Fruit fly (Drosophila melanogaster): ENCODE results near the gene CG33689.

CG33689 gene

dm6 chr3L:16203236-16203635 lies 3.2 kb downstream of the CG33689 start (continued):
- TF ChIP-seq schlank (tag; optimal IDR thresholded peaks at IDR 0.05) (peak; percentile 58), Chrac-16 (GFP tag; optimal IDR thresholded peaks at IDR 0.05) (peak; percentile 61), NfI (GFP tag; optimal IDR thresholded peaks at IDR 0.05) (peak; percentile 81), lbe (GFP tag; optimal IDR thresholded peaks at IDR 0.05) (peak; percentile 77), cwo (GFP tag; optimal IDR thresholded peaks at IDR 0.05) (peak; percentile 85), Hr39 (optimal IDR thresholded peaks at IDR 0.05) (no peak), CG18476 (GFP tag; optimal IDR thresholded peaks at IDR 0.05) (peak; percentile 84), dm (GFP tag; optimal IDR thresholded peaks at IDR 0.05) (peak; percentile 1), salm (tag; optimal IDR thresholded peaks at IDR 0.05) (peak; percentile 46), odd (GFP tag; optimal IDR thresholded peaks at IDR 0.05) (peak; percentile 33), CG8359 (GFP tag; optimal IDR thresholded peaks at IDR 0.05; ENCODE audit: borderline replicate concordance) (peak; percentile 7), CG18764 (GFP tag; optimal IDR thresholded peaks at IDR 0.05) (peak; percentile 18), CG3407 (GFP tag; optimal IDR thresholded peaks at IDR 0.05) (peak; percentile 41), CG3847 (GFP tag; IDR thresholded peaks at IDR 0.05) (peak; percentile 84), CoRest (tag; optimal IDR thresholded peaks at IDR 0.05) (peak; percentile 78), CG8944 (GFP tag; optimal IDR thresholded peaks at IDR 0.05) (peak; percentile 77), fd3F (GFP tag; optimal IDR thresholded peaks at IDR 0.05) (peak; percentile 82), luna (GFP tag; optimal IDR thresholded peaks at IDR 0.05) (peak; percentile 40), vnd (GFP tag; IDR thresholded peaks at IDR 0.05; ENCODE audit: partially characterized antibody) (no peak), Ssrp (tag; optimal IDR thresholded peaks at IDR 0.05) (no peak), CG9817 (tag; optimal IDR thresholded peaks at IDR 0.05) (peak; percentile 80), CG15479 (GFP tag; optimal IDR thresholded peaks at IDR 0.05) (no peak), gro (GFP tag; optimal IDR thresholded peaks at IDR 0.05) (peak; percentile 91), tin (GFP tag; optimal IDR thresholded peaks at IDR 0.05) (peak; percentile 65), CG6689 (GFP tag; IDR thresholded peaks at IDR 0.05) (peak; percentile 81), CG2202 (tag; optimal IDR thresholded peaks at IDR 0.05) (no peak), CG4328 (GFP tag; optimal IDR thresholded peaks at IDR 0.05) (peak; percentile 7), CG10959 (GFP tag; IDR thresholded peaks at IDR 0.05) (peak; percentile 47; the same call in 1 of the 2 replicates), ems (GFP tag; optimal IDR thresholded peaks at IDR 0.05) (peak; percentile 78), Deaf1 (tag; optimal IDR thresholded peaks at IDR 0.05) (peak; percentile 59), sim (GFP tag; IDR thresholded peaks at IDR 0.05) (no peak), CG2889 (GFP tag; IDR thresholded peaks at IDR 0.05) (peak; percentile 65; the same call in 2 of the 3 replicates), kni (GFP tag; optimal IDR thresholded peaks at IDR 0.05) (no peak), nerfin-1 (tag; optimal IDR thresholded peaks at IDR 0.05) (peak; percentile 26), CG11723 (GFP tag; optimal IDR thresholded peaks at IDR 0.05) (no peak), CG42726 (GFP tag; IDR thresholded peaks at IDR 0.05; ENCODE audit: partially characterized antibody) (no peak), CG6683 (GFP tag; optimal IDR thresholded peaks at IDR 0.05) (peak; percentile 59), CG16815 (GFP tag; optimal IDR thresholded peaks at IDR 0.05) (peak; percentile 68), danr (GFP tag; IDR thresholded peaks at IDR 0.05) (peak; percentile 73), CG8290 (GFP tag; optimal IDR thresholded peaks at IDR 0.05) (no peak), CG8290 (tag; optimal IDR thresholded peaks at IDR 0.05) (peak in 1 of 2 experiments; percentile 94), fu2 (GFP tag; optimal IDR thresholded peaks at IDR 0.05) (peak; percentile 70), sr (GFP tag; IDR thresholded peaks at IDR 0.05) (no peak; the same call in 2 of the 3 replicates), Mad (GFP tag; optimal IDR thresholded peaks at IDR 0.05) (peak; percentile 26), ken (GFP tag; IDR thresholded peaks at IDR 0.05) (peak; percentile 74; the same call in 2 of the 3 replicates), CG16779 (GFP tag; IDR thresholded peaks at IDR 0.05) (peak; percentile 87), Optix (GFP tag; IDR thresholded peaks at IDR 0.05) (no peak; the same call in 2 of the 3 replicates), BEAF-32 (GFP tag; optimal IDR thresholded peaks at IDR 0.05) (no peak), eyg (GFP tag; optimal IDR thresholded peaks at IDR 0.05) (peak; percentile 73), CG11695 (GFP tag; IDR thresholded peaks at IDR 0.05) (peak; percentile 79), Poxn (GFP tag; IDR thresholded peaks at IDR 0.05) (peak; percentile 77)
